Fruit fly (Drosophila melanogaster) whole organism, embryonic: ENCODE results near the gene Uro.
A peak's percentile ranks its signal among the peaks of the same experiment; 100 is the strongest.

ENCODE experiments used
- Atf6 ChIP-seq: fragments of 200-800 bp; sonication (Bioruptor generic); IDR thresholded peaks from 2 replicates; pipeline ENCODE4 v1.3.6; 2022; ENCODE audit warnings: missing biosample characterization, missing genetic modification characterization
- B-H1 ChIP-seq: fragments of 200-800 bp; sonication (Bioruptor generic); IDR thresholded peaks from 3 replicates; pipeline ENCODE4 v1.3.6; 2022; ENCODE audit warnings: missing biosample characterization, missing genetic modification characterization
- Blimp-1 ChIP-seq: fragments of 200-800 bp; sonication (Bioruptor generic); optimal IDR thresholded peaks from 3 replicates; lab custom pipeline; 2018; ENCODE audit warnings: missing biosample characterization, missing genetic modification characterization, mild to moderate bottlenecking, moderate library complexity, missing genetic modification reagents
- CG1024 ChIP-seq: fragments of 200-800 bp; sonication (Bioruptor generic); IDR thresholded peaks from 2 replicates; pipeline ENCODE4 v1.3.6; 2022; ENCODE audit warnings: missing biosample characterization, missing genetic modification characterization
- CG10462 ChIP-seq: fragments of 200-800 bp; sonication (Bioruptor generic); optimal IDR thresholded peaks from 2 replicates; lab custom pipeline; 2016; ENCODE audit warnings: missing biosample characterization, missing genetic modification characterization
- CG14965 ChIP-seq: fragments of 200-800 bp; sonication (Bioruptor generic); optimal IDR thresholded peaks from 2 replicates; lab custom pipeline; 2016; ENCODE audit warnings: missing biosample characterization, missing genetic modification characterization, borderline replicate concordance
- CG16813 ChIP-seq: fragments of 200-800 bp; sonication (Bioruptor generic); IDR thresholded peaks from 3 replicates; pipeline ENCODE4 v1.3.6; 2022; ENCODE audit warnings: missing biosample characterization, missing genetic modification characterization; ENCODE audit not compliant: partially characterized antibody
- CG16863 ChIP-seq: fragments of 200-800 bp; sonication (Bioruptor generic); optimal IDR thresholded peaks from 3 replicates; lab custom pipeline; 2016; ENCODE audit warnings: missing biosample characterization, missing genetic modification characterization
- CG17359 ChIP-seq: fragments of 200-800 bp; sonication (Bioruptor generic); optimal IDR thresholded peaks from 3 replicates; lab custom pipeline; 2018; ENCODE audit warnings: missing biosample characterization, mild to moderate bottlenecking, missing genetic modification characterization, moderate library complexity
- CG17912 ChIP-seq: fragments of 200-800 bp; sonication (Bioruptor generic); optimal IDR thresholded peaks from 2 replicates; lab custom pipeline; 2018; ENCODE audit warnings: missing biosample characterization, mild to moderate bottlenecking, missing genetic modification characterization
- CG2889 ChIP-seq: fragments of 200-800 bp; sonication (Bioruptor generic); IDR thresholded peaks from 3 replicates; pipeline ENCODE4 v1.3.6; 2022; ENCODE audit warnings: missing biosample characterization, missing genetic modification characterization
- CG31224 ChIP-seq: fragments of 200-800 bp; sonication (Bioruptor generic); IDR thresholded peaks from 2 replicates; pipeline ENCODE4 v1.3.6; 2022; ENCODE audit warnings: missing biosample characterization, missing genetic modification characterization
- CG7928 ChIP-seq: fragments of 200-800 bp; sonication (Bioruptor generic); optimal IDR thresholded peaks from 2 replicates; lab custom pipeline; 2017; ENCODE audit warnings: missing biosample characterization, mild to moderate bottlenecking, missing genetic modification characterization
- CG8765 ChIP-seq: fragments of 200-800 bp; sonication (Bioruptor generic); IDR thresholded peaks from 2 replicates; pipeline ENCODE4 v1.3.6; 2022; ENCODE audit warnings: missing biosample characterization, missing genetic modification characterization
- CG9215 ChIP-seq: fragments of 200-800 bp; sonication (Bioruptor generic); IDR thresholded peaks from 2 replicates; pipeline ENCODE4 v1.3.6; 2022; ENCODE audit warnings: missing biosample characterization, missing genetic modification characterization
- CG9817 ChIP-seq: fragments of 200-800 bp; sonication (Bioruptor generic); optimal IDR thresholded peaks from 2 replicates; lab custom pipeline; 2018; ENCODE audit warnings: missing biosample characterization, mild to moderate bottlenecking, missing genetic modification characterization, moderate library complexity
- CkIIα-i1 ChIP-seq: fragments of 200-800 bp; sonication (Bioruptor generic); IDR thresholded peaks from 2 replicates; pipeline ENCODE4 v1.3.6; 2022; ENCODE audit warnings: missing biosample characterization, missing genetic modification characterization
- Doc2 ChIP-seq: fragments of 200-800 bp; sonication (Bioruptor generic); IDR thresholded peaks from 2 replicates; pipeline ENCODE4 v1.3.6; 2022; ENCODE audit warnings: missing biosample characterization, missing genetic modification characterization
- Fer1 ChIP-seq: fragments of 200-800 bp; sonication (Bioruptor generic); optimal IDR thresholded peaks from 2 replicates; lab custom pipeline; 2017; ENCODE audit warnings: missing biosample characterization, mild to moderate bottlenecking, missing genetic modification characterization
- H15 ChIP-seq: fragments of 200-800 bp; sonication (Bioruptor generic); IDR thresholded peaks from 3 replicates; pipeline ENCODE4 v1.3.6; 2022; ENCODE audit warnings: missing biosample characterization, missing genetic modification characterization
- Hr39 ChIP-seq: fragments of >200 bp; optimal IDR thresholded peaks from 2 replicates; lab custom pipeline; 2017
- Med ChIP-seq: fragments of 200-800 bp; sonication (Bioruptor generic); peaks from one replicate; lab custom pipeline; 2016; ENCODE audit warnings: missing biosample characterization, missing genetic modification characterization, mild to moderate bottlenecking, inconsistent platforms, moderate library complexity
- Nf-YC ChIP-seq: fragments of 200-800 bp; optimal IDR thresholded peaks from 3 replicates; lab custom pipeline; 2019; ENCODE audit warnings: missing biosample characterization, mild to moderate bottlenecking, missing genetic modification characterization, moderate library complexity
- Sox102F ChIP-seq: fragments of 200-800 bp; sonication (Bioruptor generic); optimal IDR thresholded peaks from 2 replicates; lab custom pipeline; 2018; ENCODE audit warnings: missing biosample characterization, mild to moderate bottlenecking, missing genetic modification characterization, moderate library complexity
- Stat92E ChIP-seq, 3 experiments: fragments of >200 bp in 2 of 3; fragments of 200-800 bp in 1 of 3; sonication (Bioruptor generic) in 1 of 3; optimal IDR thresholded peaks; 2 replicates each; lab custom pipeline; 2017 to 2019; ENCODE audit warnings: missing biosample characterization in 3 of 3, missing genetic modification characterization in 3 of 3, mild to moderate bottlenecking in 1 of 3, moderate library complexity in 1 of 3
- Vsx1 ChIP-seq: fragments of 200-800 bp; sonication (Bioruptor generic); optimal IDR thresholded peaks from 2 replicates; lab custom pipeline; 2017; ENCODE audit warnings: missing biosample characterization, mild to moderate bottlenecking, missing genetic modification characterization, missing genetic modification reagents
- amos ChIP-seq: fragments of 200-800 bp; sonication (Bioruptor generic); IDR thresholded peaks from 2 replicates; pipeline ENCODE4 v1.3.6; 2022; ENCODE audit warnings: missing biosample characterization, missing genetic modification characterization; ENCODE audit not compliant: partially characterized antibody
- ap ChIP-seq: fragments of 200-800 bp; sonication (Bioruptor generic); IDR thresholded peaks from 2 replicates; pipeline ENCODE4 v1.3.6; 2022; ENCODE audit warnings: missing biosample characterization, missing genetic modification characterization
- ato ChIP-seq: fragments of 200-800 bp; sonication (Bioruptor generic); IDR thresholded peaks from 2 replicates; pipeline ENCODE4 v1.3.6; 2022; ENCODE audit warnings: missing biosample characterization, missing genetic modification characterization; ENCODE audit not compliant: partially characterized antibody
- bbx ChIP-seq: fragments of 200-800 bp; sonication (Bioruptor generic); IDR thresholded peaks from 2 replicates; pipeline ENCODE4 v1.3.6; 2022; ENCODE audit warnings: missing biosample characterization, missing genetic modification characterization; ENCODE audit not compliant: partially characterized antibody
- bigmax ChIP-seq: fragments of 200-800 bp; sonication (Bioruptor generic); optimal IDR thresholded peaks from 2 replicates; lab custom pipeline; 2018; ENCODE audit warnings: missing biosample characterization, mild to moderate bottlenecking, missing genetic modification characterization
- esg ChIP-seq: fragments of 200-800 bp; sonication (Bioruptor generic); conservative IDR thresholded peaks from 2 replicates; pipeline ENCODE4 v1.3.6; 2022; ENCODE audit warnings: missing biosample characterization, missing genetic modification characterization
- fu2 ChIP-seq: fragments of 200-800 bp; sonication (Bioruptor generic); optimal IDR thresholded peaks from 2 replicates; lab custom pipeline; 2016; ENCODE audit warnings: missing biosample characterization, missing genetic modification characterization
- grau ChIP-seq: fragments of 200-800 bp; optimal IDR thresholded peaks from 3 replicates; lab custom pipeline; 2019; ENCODE audit warnings: missing biosample characterization, mild to moderate bottlenecking, missing genetic modification characterization, moderate library complexity
- grn ChIP-seq: fragments of 200-800 bp; sonication (Bioruptor generic); optimal IDR thresholded peaks from 3 replicates; lab custom pipeline; 2017; ENCODE audit warnings: missing biosample characterization, missing genetic modification characterization
- ham ChIP-seq: fragments of 200-800 bp; sonication (Bioruptor generic); IDR thresholded peaks from 2 replicates; pipeline ENCODE4 v1.3.6; 2022; ENCODE audit warnings: missing biosample characterization, missing genetic modification characterization
- insv ChIP-seq, 2 experiments: fragments of 200-800 bp; sonication (Bioruptor generic); optimal IDR thresholded peaks; 3 replicates each; lab custom pipeline; 2016 to 2018; ENCODE audit warnings: missing biosample characterization in 2 of 2, missing genetic modification characterization in 2 of 2
- lola ChIP-seq, 3 experiments: fragments of >200 bp in 2 of 3; fragments of 200-800 bp in 1 of 3; sonication (Bioruptor generic) in 1 of 3; optimal IDR thresholded peaks; 2 replicates each; lab custom pipeline; 2017 to 2019; ENCODE audit warnings: missing biosample characterization in 3 of 3, missing genetic modification characterization in 3 of 3, mild to moderate bottlenecking in 1 of 3, moderate library complexity in 1 of 3
- nmo ChIP-seq: fragments of 200-800 bp; sonication (Bioruptor generic); optimal IDR thresholded peaks from 2 replicates; lab custom pipeline; 2018; ENCODE audit warnings: missing biosample characterization, mild to moderate bottlenecking, missing genetic modification characterization, moderate library complexity
- oc ChIP-seq: fragments of 200-800 bp; sonication (Bioruptor generic); optimal IDR thresholded peaks from 2 replicates; lab custom pipeline; 2018; ENCODE audit warnings: missing biosample characterization, mild to moderate bottlenecking, missing genetic modification characterization, moderate library complexity
- pfk ChIP-seq: fragments of 200-800 bp; sonication (Bioruptor generic); optimal IDR thresholded peaks from 2 replicates; lab custom pipeline; 2018; ENCODE audit warnings: missing biosample characterization, mild to moderate bottlenecking, missing genetic modification characterization, moderate library complexity
- phol ChIP-seq: fragments of 200-800 bp; sonication (Bioruptor generic); optimal IDR thresholded peaks from 3 replicates; lab custom pipeline; 2018; ENCODE audit warnings: missing biosample characterization, mild to moderate bottlenecking, missing genetic modification characterization, moderate library complexity
- pros ChIP-seq: fragments of 200-800 bp; sonication (Bioruptor generic); optimal IDR thresholded peaks from 3 replicates; lab custom pipeline; 2019; ENCODE audit warnings: missing biosample characterization, mild to moderate bottlenecking, missing genetic modification characterization, moderate library complexity
- sima ChIP-seq: fragments of 200-800 bp; sonication (Bioruptor generic); optimal IDR thresholded peaks from 2 replicates; lab custom pipeline; 2016; ENCODE audit warnings: missing biosample characterization, missing genetic modification characterization
- tgo ChIP-seq: fragments of 200-800 bp; sonication (Bioruptor generic); IDR thresholded peaks from 3 replicates; pipeline ENCODE4 v1.3.6; 2022; ENCODE audit warnings: missing biosample characterization, missing genetic modification characterization
- trem ChIP-seq: fragments of 200-800 bp; optimal IDR thresholded peaks from 3 replicates; lab custom pipeline; 2019; ENCODE audit warnings: missing biosample characterization, mild to moderate bottlenecking, missing genetic modification characterization, moderate library complexity
- tx ChIP-seq: fragments of 200-800 bp; sonication (Bioruptor generic); optimal IDR thresholded peaks from 2 replicates; lab custom pipeline; 2016; ENCODE audit warnings: missing biosample characterization, missing genetic modification characterization
- unpg ChIP-seq: fragments of 200-800 bp; sonication (Bioruptor generic); optimal IDR thresholded peaks from 3 replicates; lab custom pipeline; 2018; ENCODE audit warnings: missing biosample characterization, mild to moderate bottlenecking, missing genetic modification characterization, moderate library complexity
- vfl ChIP-seq: fragments of 200-800 bp; sonication (Bioruptor generic); optimal IDR thresholded peaks from 2 replicates; lab custom pipeline; 2016; ENCODE audit warnings: missing biosample characterization, missing genetic modification characterization
- wek ChIP-seq: fragments of 200-800 bp; sonication (Bioruptor generic); optimal IDR thresholded peaks from 3 replicates; lab custom pipeline; 2018; ENCODE audit warnings: missing biosample characterization, mild to moderate bottlenecking, missing genetic modification characterization, moderate library complexity
- zen2 ChIP-seq: fragments of 200-800 bp; sonication (Bioruptor generic); IDR thresholded peaks from 3 replicates; pipeline ENCODE4 v1.3.6; 2022; ENCODE audit warnings: missing biosample characterization, missing genetic modification characterization; ENCODE audit not compliant: partially characterized antibody

Gene Uro

DNA sequence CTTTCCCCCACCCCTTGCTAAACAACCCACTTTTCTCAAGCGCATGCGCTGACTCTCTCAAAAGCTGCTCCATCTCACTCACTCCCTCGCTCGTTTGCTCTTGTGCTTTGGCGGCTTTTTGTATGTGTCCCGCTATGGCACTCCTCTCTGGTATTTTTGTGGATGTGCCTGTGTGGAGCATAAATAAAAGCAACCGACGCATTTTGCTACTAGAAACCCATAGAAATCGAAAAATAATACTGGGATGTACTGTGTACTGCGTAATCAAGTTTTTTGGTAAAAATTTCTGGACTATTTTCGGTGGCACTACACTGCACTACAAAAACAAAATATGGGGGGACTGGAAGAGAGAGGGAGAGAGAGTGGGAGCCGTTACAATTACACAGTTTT lies 29.8 kb downstream of the Uro start (continued):
- TF ChIP-seq ato (GFP tag; lab: Robert Waterston, UW) (no peak), ham (GFP tag; lab: Robert Waterston, UW) (no peak), CG31224 (GFP tag; lab: Robert Waterston, UW) (no peak), Stat92E (GFP tag; optimal IDR thresholded peaks at IDR 0.05; lab: Kevin White, UChicago) (no peak), CG17912 (GFP tag; lab: Kevin White, UChicago) (peak; percentile 45), CG8765 (GFP tag; lab: Robert Waterston, UW) (no peak), unpg (GFP tag; lab: Kevin White, UChicago) (no peak), Nf-YC (tag; lab: Kevin White, UChicago) (peak; percentile 15), Vsx1 (no peak), trem (tag; lab: Kevin White, UChicago) (no peak), lola (GFP tag; optimal IDR thresholded peaks at IDR 0.05; lab: Kevin White, UChicago) (no peak), CkIIα-i1 (GFP tag; lab: Robert Waterston, UW) (no peak), tgo (no peak), pfk (peak; percentile 40), wek (no peak), CG9817 (tag; lab: Kevin White, UChicago) (peak; percentile 7), CG16813 (GFP tag; lab: Robert Waterston, UW) (no peak), Med (peak; percentile 91), insv (GFP tag; optimal IDR thresholded peaks at IDR 0.05; lab: Kevin White, UChicago) (no peak), Atf6 (GFP tag; lab: Robert Waterston, UW) (peak; percentile 58; the same call in 1 of the 2 replicates), esg (no peak), pros (peak; percentile 49), CG16863 (GFP tag; lab: Kevin White, UChicago) (no peak), CG17359 (tag; lab: Kevin White, UChicago) (no peak), H15 (no peak), Hr39 (lab: Kevin White, UChicago) (no peak), Doc2 (GFP tag; lab: Robert Waterston, UW) (no peak), phol (no peak), amos (GFP tag; lab: Robert Waterston, UW) (no peak; the same call in 1 of the 2 replicates), fu2 (GFP tag; lab: Kevin White, UChicago) (no peak), CG7928 (GFP tag; lab: Kevin White, UChicago) (no peak), Blimp-1 (GFP tag; lab: Kevin White, UChicago) (no peak), Fer1 (GFP tag; lab: Kevin White, UChicago) (peak; percentile 46), CG9215 (no peak), B-H1 (no peak), bbx (no peak), bigmax (GFP tag; lab: Kevin White, UChicago) (no peak), grn (GFP tag; lab: Kevin White, UChicago) (no peak), sima (GFP tag; lab: Kevin White, UChicago) (no peak), tx (GFP tag; lab: Kevin White, UChicago) (no peak), oc (no peak), nmo (GFP tag; lab: Kevin White, UChicago) (peak; percentile 18), grau (tag; lab: Kevin White, UChicago) (peak; percentile 70), zen2 (GFP tag; lab: Robert Waterston, UW) (peak; percentile 55; the same call in 1 of the 3 replicates), CG10462 (GFP tag; lab: Kevin White, UChicago) (no peak), CG14965 (GFP tag; lab: Kevin White, UChicago) (no peak), vfl (GFP tag; lab: Kevin White, UChicago) (no peak), CG1024 (GFP tag; lab: Robert Waterston, UW) (no peak), CG2889 (GFP tag; lab: Robert Waterston, UW) (peak; percentile 29; the same call in 1 of the 3 replicates), ap (GFP tag; lab: Robert Waterston, UW) (no peak), Sox102F (GFP tag; lab: Kevin White, UChicago) (no peak)
